Worm (Caenorhabditis elegans): ENCODE measurements around the gene Y34B4A.7.

DNA sequence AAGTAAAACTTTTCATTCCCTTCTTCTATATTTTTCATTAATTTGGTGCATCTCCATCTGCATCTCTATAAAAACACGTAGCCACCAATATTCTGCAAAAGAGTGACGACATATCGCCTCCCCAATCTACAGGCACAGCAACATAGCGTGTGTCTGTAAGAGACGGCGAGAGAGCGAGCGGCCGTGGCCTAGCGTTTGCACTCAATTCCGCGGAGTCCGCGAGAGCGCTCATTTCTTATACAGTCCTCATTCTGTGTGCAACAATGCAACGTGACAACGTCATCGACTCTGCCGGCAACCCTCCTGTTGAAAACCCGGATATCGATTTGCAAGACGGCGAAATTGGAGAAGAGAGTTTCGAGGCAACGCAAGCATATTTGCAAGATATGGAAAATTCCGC, 38.6 kb upstream of the Y34B4A.7 start, which contains the start of gene H28G03.2:
- TF ChIP-seq M03D4.4 (tag; optimal IDR thresholded peaks at IDR 0.05) (no peak), nhr-28 (tag; optimal IDR thresholded peaks at IDR 0.05) (no peak), unc-39 (tag; optimal IDR thresholded peaks at IDR 0.05) (no peak), lsy-2 (tag; optimal IDR thresholded peaks at IDR 0.05) (no peak), mls-2 (tag; optimal IDR thresholded peaks at IDR 0.05) (no peak), nhr-76 (tag; optimal IDR thresholded peaks at IDR 0.05) (no peak), unc-62 (GFP tag; optimal IDR thresholded peaks at IDR 0.05) (no peak), ces-1 (GFP tag; optimal IDR thresholded peaks at IDR 0.05) (no peak), sptf-1 (tag; optimal IDR thresholded peaks at IDR 0.05) (no peak), mep-1 (tag; optimal IDR thresholded peaks at IDR 0.05) (no peak)
